Worm (Caenorhabditis elegans): ENCODE data around the gene mans-3.

The mans-3 gene

DNA sequence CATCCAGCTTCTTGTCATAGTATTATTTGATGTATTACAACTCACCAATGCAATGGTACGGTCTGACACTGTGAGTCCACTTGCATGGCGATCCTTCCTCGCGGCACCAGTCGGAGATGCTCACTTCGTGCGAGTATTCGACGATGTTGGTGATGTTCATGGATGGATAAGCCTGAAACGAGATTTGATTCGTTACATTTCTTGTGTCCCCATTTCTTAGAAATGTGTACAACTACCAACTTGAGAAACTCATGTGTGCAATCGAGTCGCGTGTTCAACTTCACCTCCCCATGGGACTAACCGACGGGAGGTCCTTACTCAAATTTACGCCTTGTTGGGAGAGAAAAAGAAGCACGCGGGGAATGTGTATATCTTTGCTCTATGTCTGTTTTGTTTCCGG, 49.7 kb upstream of the mans-3 start:
- TF ChIP-seq hlh-30 (tag; optimal IDR thresholded peaks at IDR 0.05; ENCODE audit: insufficient read depth) (peak; percentile 44), Y5F2A.4 (GFP tag; optimal IDR thresholded peaks at IDR 0.05) (no peak), unc-62 (GFP tag; optimal IDR thresholded peaks at IDR 0.05 in 1 of 2) (peak in 1 of 2 experiments; percentile 90), unc-62 (tag; optimal IDR thresholded peaks at IDR 0.05) (no peak), hmg-1.1 (GFP tag; IDR thresholded peaks at IDR 0.05) (0 out of 2 replicates have a peak, but pooled peaks have one; percentile 16), ZK337.2 (GFP tag; IDR thresholded peaks at IDR 0.05) (no peak), mdl-1 (tag; optimal IDR thresholded peaks at IDR 0.05) (peak in 1 of 2 experiments; percentile 4), lin-13 (GFP tag; optimal IDR thresholded peaks at IDR 0.05) (no peak)

DNA sequence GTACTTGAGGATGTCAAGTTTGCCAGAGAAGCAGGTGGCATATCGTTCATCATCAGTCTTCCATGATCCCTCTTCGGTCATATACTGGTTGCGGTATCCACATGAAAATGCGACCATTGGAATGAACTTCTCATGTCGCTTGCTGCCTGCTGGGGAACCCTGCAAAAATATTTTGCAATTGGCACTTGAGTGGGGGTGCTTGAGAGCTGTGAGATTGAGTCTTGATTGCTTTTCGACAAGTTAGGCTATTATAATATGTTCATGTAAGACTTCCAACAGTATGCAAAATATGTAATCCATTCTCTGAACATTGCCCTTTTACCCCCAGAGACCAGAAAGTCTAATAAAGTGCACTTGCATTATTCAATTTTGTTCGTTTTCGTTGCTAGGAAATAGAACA, 49.0 kb upstream of the mans-3 start:
- TF ChIP-seq R02D3.7 (tag; optimal IDR thresholded peaks at IDR 0.05), result no peak
- TF ChIP-seq dmd-8 (GFP tag; IDR thresholded peaks at IDR 0.05), result no peak
- no peak for TF ChIP-seq duxl-1 (tag; optimal IDR thresholded peaks at IDR 0.05; ENCODE audit: poor library complexity)
- TF ChIP-seq ces-1 (GFP tag; optimal IDR thresholded peaks at IDR 0.05), result no peak
- no peak for TF ChIP-seq mdl-1 (tag; optimal IDR thresholded peaks at IDR 0.05)
- no peak for TF ChIP-seq jun-1 (tag; optimal IDR thresholded peaks at IDR 0.05)

DNA sequence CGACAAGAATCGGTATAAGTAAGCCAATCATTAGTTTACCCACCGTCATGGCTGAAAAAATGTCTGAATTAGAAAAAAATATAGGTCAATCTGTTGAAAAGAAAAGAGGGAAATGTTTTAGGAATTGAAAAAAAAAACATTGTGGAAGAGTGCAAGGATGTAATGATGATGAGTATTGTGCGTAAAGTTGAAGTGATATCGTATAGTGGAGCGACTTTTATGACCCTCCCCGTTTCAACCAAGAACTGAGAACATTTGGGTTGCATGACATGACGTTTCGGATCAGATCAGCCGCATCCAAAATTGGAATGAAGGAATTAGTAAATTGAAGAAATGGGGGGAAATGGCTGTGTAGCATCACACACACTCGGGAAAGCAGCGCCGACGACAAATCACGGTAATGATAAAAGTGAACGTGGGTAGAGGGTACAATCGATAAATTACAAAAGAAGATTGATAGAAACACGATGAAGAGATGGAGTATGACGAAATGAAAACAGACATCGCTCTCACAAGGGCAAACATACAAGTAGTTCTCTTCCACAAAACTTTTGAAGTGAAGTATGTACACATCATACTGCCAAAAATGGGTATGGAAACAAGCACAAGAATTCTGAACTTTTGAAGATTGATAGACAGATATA, 48.3 kb upstream of the mans-3 start, which contains the start of gene apl-1:
Gene apl-1 (minus strand): TSS at position 51 of the 644 bp plus-strand sequence.
- TF ChIP-seq unc-130 (GFP tag; optimal IDR thresholded peaks at IDR 0.05) (no peak), cey-2 (tag; optimal IDR thresholded peaks at IDR 0.05; ENCODE audit: borderline replicate concordance, insufficient read depth) (no peak), Y105C5A.15 (GFP tag; IDR thresholded peaks at IDR 0.05) (no peak), tag-97 (GFP tag; IDR thresholded peaks at IDR 0.05) (no peak), dmd-8 (GFP tag; IDR thresholded peaks at IDR 0.05) (no peak), dmd-6 (GFP tag; IDR thresholded peaks at IDR 0.05) (peak; percentile 19; the same call in 1 of the 2 replicates), spr-1 (tag; optimal IDR thresholded peaks at IDR 0.05) (no peak), egl-43 (GFP tag; IDR thresholded peaks at IDR 0.05) (no peak), ztf-11 (tag; optimal IDR thresholded peaks at IDR 0.05) (no peak), lin-39 (tag; optimal IDR thresholded peaks at IDR 0.05) (no peak), ceh-44 (GFP tag; IDR thresholded peaks at IDR 0.05) (no peak), fkh-10 (GFP tag; optimal IDR thresholded peaks at IDR 0.05) (no peak), Y48G9A.11 (GFP tag; IDR thresholded peaks at IDR 0.05) (no peak), nhr-42 (GFP tag; IDR thresholded peaks at IDR 0.05) (no peak), F44E2.7 (GFP tag; IDR thresholded peaks at IDR 0.05) (no peak), dpl-1 (GFP tag; optimal IDR thresholded peaks at IDR 0.05) (no peak), F26F4.8 (GFP tag; conservative IDR thresholded peaks at IDR 0.05) (no peak), lin-38 (GFP tag; IDR thresholded peaks at IDR 0.05) (no peak), ztf-7 (tag; optimal IDR thresholded peaks at IDR 0.05) (no peak), hlh-30 (tag; optimal IDR thresholded peaks at IDR 0.05; ENCODE audit: insufficient read depth) (peak; percentile 23), nhr-77 (tag; optimal IDR thresholded peaks at IDR 0.05) (no peak), ceh-62 (tag; optimal IDR thresholded peaks at IDR 0.05) (no peak), nhr-25 (tag; optimal IDR thresholded peaks at IDR 0.05; ENCODE audit: borderline replicate concordance, insufficient read depth) (peak; percentile 16), daf-16 (GFP tag; optimal IDR thresholded peaks at IDR 0.05) (no peak), daf-16 (tag; optimal IDR thresholded peaks at IDR 0.05) (peak; percentile 2), vab-7 (GFP tag; IDR thresholded peaks at IDR 0.05) (no peak), Y75B8A.6 (GFP tag; IDR thresholded peaks at IDR 0.05) (no peak), snpc-4 (tag; optimal IDR thresholded peaks at IDR 0.05) (no peak), daf-12 (tag; optimal IDR thresholded peaks at IDR 0.05) (no peak), hmg-1.1 (GFP tag; IDR thresholded peaks at IDR 0.05) (0 out of 2 replicates have a peak, but pooled peaks have one; percentile 17), rbr-2 (tag; optimal IDR thresholded peaks at IDR 0.05) (no peak), mxl-3 (GFP tag; optimal IDR thresholded peaks at IDR 0.05) (peak; percentile 14), unc-62 (GFP tag; optimal IDR thresholded peaks at IDR 0.05 in 1 of 2) (no peak), unc-62 (tag; optimal IDR thresholded peaks at IDR 0.05) (no peak), nhr-237 (tag; optimal IDR thresholded peaks at IDR 0.05) (no peak), nhr-28 (tag; optimal IDR thresholded peaks at IDR 0.05) (peak; percentile 70), Y5F2A.4 (GFP tag; optimal IDR thresholded peaks at IDR 0.05) (no peak)

Measured in whole organism, L4 larva.